Fruit fly (Drosophila melanogaster) Kc167 (cell line): Measurements from ENCODE around the gene CG18788.

Experiments
- Myc ChIP-seq: fragments of >200 bp; optimal IDR thresholded peaks from 2 replicates; lab custom pipeline; 2017; ENCODE audit warnings: missing external identifiers
- Sin3A ChIP-seq: fragments of >200 bp; optimal IDR thresholded peaks from 2 replicates; lab custom pipeline; 2018; ENCODE audit warnings: missing external identifiers
- insv ChIP-seq: fragments of >200 bp; optimal IDR thresholded peaks from 3 replicates; lab custom pipeline; 2018; ENCODE audit warnings: missing external identifiers
- psq ChIP-seq: fragments of >200 bp; optimal IDR thresholded peaks from 2 replicates; lab custom pipeline; 2017; ENCODE audit warnings: missing external identifiers
- ttk ChIP-seq: sonication (Bioruptor generic); optimal IDR thresholded peaks from 2 replicates; lab custom pipeline; 2017; ENCODE audit warnings: missing external identifiers

- TF ChIP-seq Sin3A (lab: Kevin White, UChicago), result no peak
- no peak for TF ChIP-seq ttk (lab: Kevin White, UChicago)
- no peak for TF ChIP-seq insv
- no peak for TF ChIP-seq psq (lab: Kevin White, UChicago)
- no peak for TF ChIP-seq Myc (lab: Kevin White, UChicago)
Observed at dm6 chr2L:12025505-12025904, 8.5 kb upstream of the CG18788 start.
